Worm (Caenorhabditis elegans) whole organism, L4/young adult: Measurements from ENCODE around the gene C02F4.5.

Experiments used
- W03F9.2 ChIP-seq: fragments of 150-350 bp; optimal IDR thresholded peaks from 2 replicates; lab custom pipeline; 2014; ENCODE audit warnings: missing biosample characterization, missing genetic modification characterization
- dao-5 ChIP-seq: sonication (generic microtip); optimal IDR thresholded peaks from 2 replicates; lab custom pipeline; 2016; ENCODE audit warnings: missing genotype, missing genetic modification characterization, moderate library complexity, missing compliant biosample characterization
- him-1 ChIP-seq: sonication (generic microtip); optimal IDR thresholded peaks from 2 replicates; lab custom pipeline; 2016; ENCODE audit warnings: missing genotype, missing genetic modification reagents, missing genetic modification characterization, missing compliant biosample characterization

C02F4.5 gene

DNA sequence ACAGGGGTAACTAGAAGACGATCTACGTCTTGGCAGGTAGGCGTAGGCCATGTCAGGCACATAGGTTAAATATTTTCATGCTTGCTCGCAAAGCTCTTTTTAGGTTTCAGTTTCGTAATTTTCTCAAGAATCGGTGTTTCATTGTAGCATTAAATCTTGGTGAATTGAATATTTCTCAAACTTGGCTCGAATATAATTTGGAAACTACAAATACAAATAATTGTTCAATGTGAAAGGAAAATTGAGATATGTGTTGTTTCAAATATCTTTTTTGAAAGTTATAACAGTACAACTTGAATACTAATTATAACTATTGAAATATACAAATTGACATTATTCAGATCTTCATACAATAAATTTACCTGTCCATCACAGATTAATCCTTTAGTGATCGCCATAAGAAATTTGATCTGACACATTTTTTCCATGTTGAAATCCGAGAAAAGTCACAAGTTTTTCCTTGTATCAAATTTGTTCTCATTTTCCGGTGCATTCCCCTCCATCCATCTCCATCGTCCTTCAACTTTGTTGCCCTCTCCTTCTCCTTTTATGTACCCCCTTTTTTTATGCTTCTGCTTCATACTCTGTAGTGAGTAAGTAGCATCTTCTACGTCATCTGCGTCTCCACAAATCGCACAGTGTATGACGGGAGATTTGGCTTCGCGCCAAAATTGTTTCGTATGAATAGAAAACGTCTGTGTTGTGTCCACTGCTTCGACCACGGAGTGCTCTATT is at the start of gene C02F4.5:
Gene C02F4.5, minus strand, starts transcription at position 51 of the 735 bp plus-strand sequence.
- TF ChIP-seq dao-5 (tag; lab: Kevin White, UChicago) (no peak), W03F9.2 (tag; lab: Kevin White, UChicago) (no peak), him-1 (tag; lab: Kevin White, UChicago) (no peak)

ce11 chrIV:10573471-10573870 is 49.5 kb upstream of the C02F4.5 start:
- no peak for TF ChIP-seq W03F9.2 (tag; lab: Kevin White, UChicago)
- TF ChIP-seq dao-5 (tag; lab: Kevin White, UChicago): no peak
- TF ChIP-seq him-1 (tag; lab: Kevin White, UChicago): no peak

ce11 chrIV:10571020-10571419 is 47.1 kb upstream of the C02F4.5 start:
- TF ChIP-seq him-1 (tag; lab: Kevin White, UChicago): no peak
- no peak for TF ChIP-seq dao-5 (tag; lab: Kevin White, UChicago)
- no peak for TF ChIP-seq W03F9.2 (tag; lab: Kevin White, UChicago)

DNA sequence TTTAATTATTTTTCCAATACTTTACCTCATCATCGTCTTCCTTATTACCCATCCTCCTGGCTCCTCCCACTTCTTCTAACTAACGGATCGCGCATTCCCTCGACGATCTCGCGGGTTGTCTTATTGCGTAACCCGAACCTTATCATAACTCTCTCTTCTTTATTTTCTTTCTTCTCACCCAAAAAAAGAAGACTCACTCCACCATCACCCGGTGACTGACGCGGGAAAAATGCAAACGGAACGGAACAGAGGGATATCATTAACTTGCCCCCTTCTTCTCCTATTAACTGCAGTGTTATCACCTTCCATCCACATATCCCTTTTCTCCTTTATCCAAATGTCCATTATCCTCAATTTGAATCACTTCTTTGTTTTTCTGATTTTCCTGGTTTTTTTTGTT is 46.1 kb upstream of the C02F4.5 start:
- TF ChIP-seq dao-5 (tag; lab: Kevin White, UChicago) (no peak), W03F9.2 (tag; lab: Kevin White, UChicago) (no peak), him-1 (tag; lab: Kevin White, UChicago) (no peak)

- TF ChIP-seq W03F9.2 (tag; lab: Kevin White, UChicago): no peak
Measured at ce11 chrIV:10567822-10568221, 43.9 kb upstream of the C02F4.5 start.

ce11 chrIV:10565282-10565681 is 41.3 kb upstream of the C02F4.5 start:
- no peak for TF ChIP-seq him-1 (tag; lab: Kevin White, UChicago)
- TF ChIP-seq W03F9.2 (tag; lab: Kevin White, UChicago): no peak
- TF ChIP-seq dao-5 (tag; lab: Kevin White, UChicago): no peak

ce11 chrIV:10564613-10565012 is 40.7 kb upstream of the C02F4.5 start:
- no peak for TF ChIP-seq dao-5 (tag; lab: Kevin White, UChicago)
- no peak for TF ChIP-seq W03F9.2 (tag; lab: Kevin White, UChicago)
- TF ChIP-seq him-1 (tag; lab: Kevin White, UChicago): no peak

DNA sequence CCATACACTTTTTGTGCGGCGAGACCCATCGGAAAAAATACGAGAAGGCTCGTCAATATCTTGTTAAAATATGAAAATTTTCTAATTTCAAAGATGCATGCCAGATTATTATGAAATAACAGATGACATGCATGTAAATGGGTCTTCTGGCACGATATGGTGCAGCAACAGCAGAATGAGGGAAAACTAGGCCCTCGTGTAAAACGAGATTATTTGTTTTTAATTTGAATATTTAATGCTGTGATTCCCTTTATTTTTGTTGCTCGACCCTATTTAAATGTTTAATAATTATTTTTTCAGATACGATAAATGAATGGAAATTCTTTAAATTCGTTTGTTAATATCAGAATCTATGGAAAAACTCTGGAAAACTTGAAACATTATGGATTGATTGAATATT is 37.7 kb upstream of the C02F4.5 start, which contains the start of gene him-8:
Gene him-8, plus strand, starts transcription at position 301 of the 400 bp plus-strand sequence.
- TF ChIP-seq dao-5 (tag; lab: Kevin White, UChicago) (no peak), W03F9.2 (tag; lab: Kevin White, UChicago) (no peak), him-1 (tag; lab: Kevin White, UChicago) (no peak)

ce11 chrIV:10558415-10558814 is 34.5 kb upstream of the C02F4.5 start, which contains the start of gene zim-3:
TSS of gene zim-3 (plus strand) at chrIV:10558715.
- TF ChIP-seq dao-5 (tag; lab: Kevin White, UChicago): no peak
- TF ChIP-seq him-1 (tag; lab: Kevin White, UChicago): no peak
- no peak for TF ChIP-seq W03F9.2 (tag; lab: Kevin White, UChicago)

- TF ChIP-seq him-1 (tag; lab: Kevin White, UChicago): no peak
- no peak for TF ChIP-seq W03F9.2 (tag; lab: Kevin White, UChicago)
- no peak for TF ChIP-seq dao-5 (tag; lab: Kevin White, UChicago)
Measured at ce11 chrIV:10554947-10555346, 31.0 kb upstream of the C02F4.5 start, which contains the start of gene zim-2. TSS of gene zim-2 (plus strand) at chrIV:10555247.

DNA sequence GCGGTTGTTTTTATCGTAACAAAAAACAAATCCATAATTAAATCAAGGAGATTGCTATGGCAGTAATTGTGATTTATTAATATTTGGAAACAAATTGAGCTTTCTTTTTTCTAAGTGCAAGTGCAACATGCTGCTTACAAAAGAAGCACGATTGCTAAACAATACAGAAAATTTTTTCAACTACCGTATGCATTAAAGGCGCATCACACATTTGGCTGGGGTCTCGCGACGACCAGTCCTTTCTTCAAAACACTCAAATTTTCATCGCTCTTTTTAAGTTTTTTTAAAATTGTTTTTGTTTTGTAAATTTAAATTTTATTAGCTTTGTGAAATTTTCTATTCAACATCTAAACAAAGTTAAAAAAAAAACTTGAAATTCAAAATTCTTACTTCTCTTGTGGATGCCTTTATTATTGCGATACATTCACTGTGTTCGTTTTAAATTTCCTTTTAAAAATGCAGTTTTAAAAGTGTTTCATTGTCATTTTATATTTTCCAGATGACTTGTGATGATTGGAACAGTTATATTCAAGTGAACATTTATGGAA is 22.7 kb upstream of the C02F4.5 start, which contains the start of gene zim-1:
Gene zim-1, plus strand, starts transcription at position 498 of the 548 bp plus-strand sequence.
- TF ChIP-seq W03F9.2 (tag; lab: Kevin White, UChicago) (no peak), dao-5 (tag; lab: Kevin White, UChicago) (no peak), him-1 (tag; lab: Kevin White, UChicago) (no peak)

- TF ChIP-seq W03F9.2 (tag; lab: Kevin White, UChicago) (no peak), him-1 (tag; lab: Kevin White, UChicago) (no peak), dao-5 (tag; lab: Kevin White, UChicago) (no peak)
Measured at ce11 chrIV:10545038-10545437, 21.1 kb upstream of the C02F4.5 start, which contains the start of gene T07G12.5. TSS of gene T07G12.5 (minus strand) at chrIV:10545138.

ce11 chrIV:10543361-10543760 is 19.4 kb upstream of the C02F4.5 start:
- no peak for TF ChIP-seq W03F9.2 (tag; lab: Kevin White, UChicago)
- TF ChIP-seq dao-5 (tag; lab: Kevin White, UChicago): no peak
- no peak for TF ChIP-seq him-1 (tag; lab: Kevin White, UChicago)
